Fruit fly (Drosophila melanogaster) whole organism, embryonic: ENCODE results near the gene Lmpt.

Experiments
- CG10274 ChIP-seq: fragments of 200-800 bp; sonication (Bioruptor generic); optimal IDR thresholded peaks from 3 replicates; lab custom pipeline; 2017; ENCODE audit warnings: missing biosample characterization, mild to moderate bottlenecking, missing genetic modification characterization
- CG10321 ChIP-seq: fragments of 200-800 bp; sonication (Bioruptor generic); IDR thresholded peaks from 2 replicates; pipeline ENCODE4 v1.3.6; 2022; ENCODE audit warnings: missing biosample characterization, missing genetic modification characterization
- CG10565 ChIP-seq: fragments of 200-800 bp; sonication (Bioruptor generic); optimal IDR thresholded peaks from 3 replicates; lab custom pipeline; 2016; ENCODE audit warnings: missing biosample characterization, mild to moderate bottlenecking, missing genetic modification characterization
- CG11085 ChIP-seq: fragments of 200-800 bp; sonication (Bioruptor generic); IDR thresholded peaks from 2 replicates; pipeline ENCODE4 v1.3.6; 2022; ENCODE audit warnings: missing biosample characterization, missing genetic modification characterization
- CG11456 ChIP-seq: fragments of 200-800 bp; sonication (Bioruptor generic); IDR thresholded peaks from 3 replicates; pipeline ENCODE4 v1.3.6; 2022; ENCODE audit warnings: missing biosample characterization, missing genetic modification characterization
- CG11504 ChIP-seq: fragments of 200-800 bp; sonication (Bioruptor generic); optimal IDR thresholded peaks from 3 replicates; lab custom pipeline; 2019; ENCODE audit warnings: missing biosample characterization, mild to moderate bottlenecking, missing genetic modification characterization, moderate library complexity
- CG11723 ChIP-seq: fragments of 200-800 bp; sonication (Bioruptor generic); optimal IDR thresholded peaks from 2 replicates; lab custom pipeline; 2017; ENCODE audit warnings: missing biosample characterization, mild to moderate bottlenecking, missing genetic modification characterization
- CG12769 ChIP-seq: fragments of 200-800 bp; sonication (Bioruptor generic); optimal IDR thresholded peaks from 2 replicates; lab custom pipeline; 2019; ENCODE audit warnings: missing biosample characterization, mild to moderate bottlenecking, missing genetic modification characterization, moderate library complexity
- CG15601 ChIP-seq: fragments of 200-800 bp; sonication (Bioruptor generic); optimal IDR thresholded peaks from 3 replicates; lab custom pipeline; 2019; ENCODE audit warnings: missing biosample characterization, mild to moderate bottlenecking, missing genetic modification characterization, moderate library complexity
- CG1603 ChIP-seq: fragments of 200-800 bp; sonication (Bioruptor generic); optimal IDR thresholded peaks from 2 replicates; lab custom pipeline; 2019; ENCODE audit warnings: missing biosample characterization, mild to moderate bottlenecking, missing genetic modification characterization, moderate library complexity
- CG17328 ChIP-seq: fragments of 200-800 bp; sonication (Bioruptor generic); IDR thresholded peaks from 2 replicates; pipeline ENCODE4 v1.3.6; 2022; ENCODE audit warnings: missing biosample characterization, missing genetic modification characterization
- CG2875 ChIP-seq: fragments of 200-800 bp; sonication (Bioruptor generic); optimal IDR thresholded peaks from 2 replicates; lab custom pipeline; 2017; ENCODE audit warnings: missing biosample characterization, mild to moderate bottlenecking, missing genetic modification characterization, missing genetic modification reagents
- CG7928 ChIP-seq: fragments of 200-800 bp; sonication (Bioruptor generic); optimal IDR thresholded peaks from 2 replicates; lab custom pipeline; 2017; ENCODE audit warnings: missing biosample characterization, mild to moderate bottlenecking, missing genetic modification characterization
- CG8290 ChIP-seq, 3 experiments: fragments of 200-800 bp; sonication (Bioruptor generic); optimal IDR thresholded peaks; 2 replicates each; lab custom pipeline; 2016 to 2019; ENCODE audit warnings: missing biosample characterization in 3 of 3, missing genetic modification characterization in 3 of 3, mild to moderate bottlenecking in 2 of 3, moderate library complexity in 1 of 3
- CG8359 ChIP-seq: fragments of 200-800 bp; sonication (Bioruptor generic); optimal IDR thresholded peaks from 2 replicates; lab custom pipeline; 2017; ENCODE audit warnings: missing biosample characterization, mild to moderate bottlenecking, missing genetic modification characterization, borderline replicate concordance
- CG9609 ChIP-seq: fragments of 200-800 bp; sonication (Bioruptor generic); optimal IDR thresholded peaks from 3 replicates; lab custom pipeline; 2016; ENCODE audit warnings: missing biosample characterization, missing genetic modification characterization
- CTCF ChIP-seq: fragments of 200-800 bp; sonication (Bioruptor generic); optimal IDR thresholded peaks from 2 replicates; lab custom pipeline; 2017; ENCODE audit warnings: missing biosample characterization, mild to moderate bottlenecking, missing genetic modification characterization, moderate library complexity
- Hr3 ChIP-seq: fragments of 200-800 bp; sonication (Bioruptor generic); optimal IDR thresholded peaks from 3 replicates; lab custom pipeline; 2016; ENCODE audit warnings: missing biosample characterization, missing genetic modification characterization
- Lhr ChIP-seq: fragments of 200-800 bp; sonication (Bioruptor generic); optimal IDR thresholded peaks from 3 replicates; lab custom pipeline; 2017; ENCODE audit warnings: mild to moderate bottlenecking, missing biosample characterization, missing genetic modification reagents, missing genetic modification characterization
- MESR4 ChIP-seq: fragments of 200-800 bp; sonication (Bioruptor generic); optimal IDR thresholded peaks from 2 replicates; lab custom pipeline; 2018; ENCODE audit warnings: missing biosample characterization, mild to moderate bottlenecking, missing genetic modification characterization, moderate library complexity
- Ssrp ChIP-seq: fragments of 200-800 bp; sonication (Bioruptor generic); optimal IDR thresholded peaks from 2 replicates; lab custom pipeline; 2018; ENCODE audit warnings: missing biosample characterization, mild to moderate bottlenecking, missing genetic modification characterization, moderate library complexity
- Stat92E ChIP-seq, 3 experiments: fragments of >200 bp in 2 of 3; fragments of 200-800 bp in 1 of 3; sonication (Bioruptor generic) in 1 of 3; optimal IDR thresholded peaks; 2 replicates each; lab custom pipeline; 2017 to 2019; ENCODE audit warnings: missing biosample characterization in 3 of 3, missing genetic modification characterization in 3 of 3, mild to moderate bottlenecking in 1 of 3, moderate library complexity in 1 of 3
- YL-1 ChIP-seq: fragments of 200-800 bp; sonication (Bioruptor generic); optimal IDR thresholded peaks from 3 replicates; lab custom pipeline; 2017; ENCODE audit warnings: missing biosample characterization, mild to moderate bottlenecking, missing genetic modification characterization
- abd-A ChIP-seq: fragments of 200-800 bp; sonication (Bioruptor generic); optimal IDR thresholded peaks from 3 replicates; lab custom pipeline; 2019; ENCODE audit warnings: missing biosample characterization, mild to moderate bottlenecking, missing genetic modification characterization, moderate library complexity
- chinmo ChIP-seq: fragments of 200-800 bp; sonication (Bioruptor generic); IDR thresholded peaks from 4 replicates; pipeline ENCODE4 v1.3.6; 2022; ENCODE audit warnings: missing biosample characterization, missing genetic modification characterization; ENCODE audit not compliant: partially characterized antibody
- ci ChIP-seq: fragments of 200-800 bp; sonication (Bioruptor generic); IDR thresholded peaks from 3 replicates; pipeline ENCODE4 v1.3.6; 2022; ENCODE audit warnings: missing biosample characterization, missing genetic modification characterization
- crol ChIP-seq: fragments of 200-800 bp; sonication (Bioruptor generic); IDR thresholded peaks from 2 replicates; pipeline ENCODE4 v1.3.6; 2022; ENCODE audit warnings: missing biosample characterization, missing genetic modification characterization
- crp ChIP-seq, 2 experiments: fragments of 200-800 bp; sonication (Bioruptor generic); optimal IDR thresholded peaks; 2 replicates in 1 of 2; 3 replicates in 1 of 2; lab custom pipeline; 2017; ENCODE audit warnings: missing biosample characterization in 2 of 2, missing genetic modification characterization in 2 of 2, mild to moderate bottlenecking in 1 of 2, moderate library complexity in 1 of 2
- danr ChIP-seq: fragments of 200-800 bp; sonication (Bioruptor generic); IDR thresholded peaks from 2 replicates; pipeline ENCODE4 v1.3.6; 2022; ENCODE audit warnings: missing biosample characterization, missing genetic modification characterization
- dimm ChIP-seq: fragments of 200-800 bp; sonication (Bioruptor generic); IDR thresholded peaks from 2 replicates; pipeline ENCODE4 v1.3.6; 2022; ENCODE audit warnings: missing biosample characterization, missing genetic modification characterization
- dysf ChIP-seq: fragments of 200-800 bp; sonication (Bioruptor generic); IDR thresholded peaks from 3 replicates; pipeline ENCODE4 v1.3.6; 2022; ENCODE audit warnings: missing biosample characterization, missing genetic modification characterization
- ftz-f1 ChIP-seq: fragments of 200-800 bp; sonication (Bioruptor generic); optimal IDR thresholded peaks from 2 replicates; lab custom pipeline; 2016; ENCODE audit warnings: missing biosample characterization, missing genetic modification characterization
- grn ChIP-seq: fragments of 200-800 bp; sonication (Bioruptor generic); optimal IDR thresholded peaks from 3 replicates; lab custom pipeline; 2017; ENCODE audit warnings: missing biosample characterization, missing genetic modification characterization
- mam ChIP-seq: fragments of 200-800 bp; sonication (Bioruptor generic); optimal IDR thresholded peaks from 3 replicates; lab custom pipeline; 2016; ENCODE audit warnings: missing biosample characterization, missing genetic modification characterization
- org-1 ChIP-seq: fragments of 200-800 bp; sonication (Bioruptor generic); optimal IDR thresholded peaks from 2 replicates; lab custom pipeline; 2017; ENCODE audit warnings: missing biosample characterization, missing genetic modification characterization
- pb ChIP-seq: fragments of 200-800 bp; sonication (Bioruptor generic); optimal IDR thresholded peaks from 3 replicates; lab custom pipeline; 2016; ENCODE audit warnings: missing biosample characterization, missing genetic modification characterization
- pita ChIP-seq: fragments of 200-800 bp; sonication (Bioruptor generic); optimal IDR thresholded peaks from 2 replicates; lab custom pipeline; 2017; ENCODE audit warnings: missing biosample characterization, mild to moderate bottlenecking, missing genetic modification characterization
- ro ChIP-seq: fragments of 200-800 bp; sonication (Bioruptor generic); IDR thresholded peaks from 2 replicates; pipeline ENCODE4 v1.3.6; 2022; ENCODE audit warnings: missing biosample characterization, missing genetic modification characterization
- sd ChIP-seq: fragments of 200-800 bp; sonication (Bioruptor generic); optimal IDR thresholded peaks from 3 replicates; lab custom pipeline; 2018; ENCODE audit warnings: missing biosample characterization, mild to moderate bottlenecking, missing genetic modification characterization, moderate library complexity
- slp2 ChIP-seq: fragments of 200-800 bp; sonication (Bioruptor generic); optimal IDR thresholded peaks from 2 replicates; lab custom pipeline; 2016; ENCODE audit warnings: missing biosample characterization, missing genetic modification characterization
- so ChIP-seq: fragments of 200-800 bp; sonication (Bioruptor generic); IDR thresholded peaks from 3 replicates; pipeline ENCODE4 v1.3.6; 2022; ENCODE audit warnings: missing biosample characterization, missing genetic modification characterization
- ssp ChIP-seq: fragments of 200-800 bp; sonication (Bioruptor generic); IDR thresholded peaks from 2 replicates; pipeline ENCODE4 v1.3.6; 2022; ENCODE audit warnings: missing biosample characterization, missing genetic modification characterization
- twi ChIP-seq: fragments of 200-800 bp; optimal IDR thresholded peaks from 2 replicates; lab custom pipeline; 2019; ENCODE audit warnings: missing biosample characterization, mild to moderate bottlenecking, missing genetic modification characterization, moderate library complexity

Gene Lmpt

DNA sequence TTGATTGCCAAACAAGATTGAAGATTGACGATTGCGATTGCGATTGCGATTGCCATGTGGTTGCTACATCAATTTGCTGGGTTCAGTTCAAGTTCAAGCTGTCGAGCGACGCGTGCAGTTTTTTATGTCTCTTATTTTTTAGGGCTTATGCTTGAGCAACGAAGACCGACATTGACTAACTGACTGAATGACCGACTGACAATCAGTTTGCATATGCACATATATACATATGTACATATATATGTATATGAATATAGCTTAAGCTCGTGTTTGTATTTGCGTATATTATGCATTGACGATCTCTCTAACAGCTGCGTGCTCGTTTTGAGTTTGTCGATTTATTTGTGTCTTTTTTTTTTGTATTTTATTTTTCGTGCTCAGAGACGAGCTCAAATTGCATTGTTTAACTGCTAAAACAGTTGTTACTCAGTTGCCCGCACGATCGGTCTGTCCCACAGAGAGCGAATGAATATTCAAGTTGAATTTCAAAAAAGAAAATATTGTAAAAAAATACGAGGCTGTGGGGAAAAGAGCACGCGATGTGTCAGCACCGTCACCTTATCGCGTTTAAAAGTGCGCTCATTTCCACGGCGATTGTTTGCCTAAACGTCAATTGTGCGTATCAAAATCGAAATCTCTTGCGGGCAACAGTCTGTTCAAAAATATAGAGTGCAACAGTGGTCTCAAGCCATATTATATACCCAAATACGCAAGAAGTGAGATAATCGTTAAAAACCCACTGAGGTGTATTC is 21.3 kb downstream of the Lmpt start (continued):
- TF ChIP-seq CG8290 (GFP tag; optimal IDR thresholded peaks at IDR 0.05; lab: Kevin White, UChicago) (no peak), CG8290 (tag; optimal IDR thresholded peaks at IDR 0.05; lab: Kevin White, UChicago) (no peak), CG1603 (tag; lab: Kevin White, UChicago) (no peak), CG10274 (GFP tag; lab: Kevin White, UChicago) (no peak), dysf (no peak), CG2875 (GFP tag; lab: Kevin White, UChicago) (no peak), pita (GFP tag; lab: Kevin White, UChicago) (no peak), CG11723 (GFP tag; lab: Kevin White, UChicago) (no peak), CG8359 (GFP tag; lab: Kevin White, UChicago) (no peak), slp2 (GFP tag; lab: Kevin White, UChicago) (no peak), twi (tag; lab: Kevin White, UChicago) (no peak), chinmo (0 out of 4 replicates have a peak, but pooled peaks have one; percentile 23), YL-1 (GFP tag; lab: Kevin White, UChicago) (no peak), CG11504 (no peak), ssp (no peak), Ssrp (tag; lab: Kevin White, UChicago) (no peak), mam (GFP tag; lab: Kevin White, UChicago) (no peak), pb (GFP tag; lab: Kevin White, UChicago) (no peak), ftz-f1 (GFP tag; lab: Kevin White, UChicago) (no peak), danr (GFP tag; lab: Robert Waterston, UW) (no peak), CG17328 (GFP tag; lab: Robert Waterston, UW) (no peak), ci (GFP tag; lab: Robert Waterston, UW) (0 out of 3 replicates have a peak, but pooled peaks have one; percentile 33), dimm (no peak), Lhr (no peak), CG7928 (GFP tag; lab: Kevin White, UChicago) (no peak), MESR4 (GFP tag; lab: Kevin White, UChicago) (no peak), Hr3 (GFP tag; lab: Kevin White, UChicago) (no peak), CG10565 (GFP tag; lab: Kevin White, UChicago) (no peak), Stat92E (GFP tag; optimal IDR thresholded peaks at IDR 0.05; lab: Kevin White, UChicago) (no peak), grn (peak; percentile 58), CG11085 (no peak)

DNA sequence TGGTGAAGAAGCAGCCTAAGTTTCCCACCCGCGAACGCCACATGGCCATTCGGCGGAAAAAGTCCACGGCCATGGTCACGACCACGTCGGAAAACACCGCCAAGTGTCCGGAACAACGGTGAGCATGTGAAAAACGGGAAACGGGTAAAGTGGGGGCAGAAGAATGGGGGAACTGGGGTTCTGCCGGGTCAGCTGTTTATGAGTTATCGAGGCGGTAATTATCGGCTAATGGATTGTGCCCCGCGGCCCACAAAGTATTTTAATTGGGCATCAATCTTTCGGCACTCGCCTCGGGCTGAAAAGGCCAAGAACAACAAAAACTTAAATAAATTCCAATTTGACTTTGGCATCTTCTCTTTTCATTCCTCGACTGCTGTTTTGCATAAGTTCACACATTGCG is 22.2 kb downstream of the Lmpt start:
- TF ChIP-seq crp (GFP tag; optimal IDR thresholded peaks at IDR 0.05; lab: Kevin White, UChicago) (peak in 1 of 2 experiments; percentile 4), ro (GFP tag; lab: Robert Waterston, UW) (no peak), CG10321 (0 out of 2 replicates have a peak, but pooled peaks have one; percentile 25), ci (GFP tag; lab: Robert Waterston, UW) (0 out of 3 replicates have a peak, but pooled peaks have one; percentile 26), pita (GFP tag; lab: Kevin White, UChicago) (no peak), CG9609 (GFP tag; lab: Kevin White, UChicago) (no peak), sd (tag; lab: Kevin White, UChicago) (peak; percentile 78), CG12769 (tag; lab: Kevin White, UChicago) (peak; percentile 73), CG15601 (tag; lab: Kevin White, UChicago) (no peak), CTCF (GFP tag; lab: Kevin White, UChicago) (peak; percentile 15), crol (GFP tag; lab: Robert Waterston, UW) (peak; percentile 65; the same call in 1 of the 2 replicates), so (GFP tag; lab: Robert Waterston, UW) (0 out of 3 replicates have a peak, but pooled peaks have one; percentile 18), abd-A (tag; lab: Kevin White, UChicago) (peak; percentile 67), org-1 (peak; percentile 25), CG11456 (GFP tag; lab: Robert Waterston, UW) (0 out of 3 replicates have a peak, but pooled peaks have one; percentile 12), chinmo (0 out of 4 replicates have a peak, but pooled peaks have one; percentile 6)
